Worm (Caenorhabditis elegans) whole organism, late embryonic: ENCODE measurements around the gene dtmk-1.

Experiments used
- C08G9.2 ChIP-seq: sonication (generic microtip); optimal IDR thresholded peaks from 2 replicates; lab custom pipeline; 2016; ENCODE audit warnings: mild to moderate bottlenecking, missing genetic modification characterization, moderate library complexity, missing compliant biosample characterization
- C38D4.7 ChIP-seq: fragments of 200-800 bp; sonication (Bioruptor generic); optimal IDR thresholded peaks from 2 replicates; lab custom pipeline; 2018; ENCODE audit warnings: mild to moderate bottlenecking, missing genetic modification characterization, moderate library complexity, missing compliant biosample characterization
- F13H6.1 ChIP-seq: sonication (generic microtip); optimal IDR thresholded peaks from 2 replicates; lab custom pipeline; 2016; ENCODE audit warnings: missing genetic modification characterization, missing compliant biosample characterization
- K02D7.2 ChIP-seq: sonication (generic microtip); optimal IDR thresholded peaks from 2 replicates; lab custom pipeline; 2017; ENCODE audit warnings: mild to moderate bottlenecking, missing genetic modification characterization, missing compliant biosample characterization
- Y22D7AL.16 ChIP-seq: sonication (generic microtip); optimal IDR thresholded peaks from 2 replicates; lab custom pipeline; 2016; ENCODE audit warnings: missing genetic modification characterization, missing compliant biosample characterization
- ahr-1 ChIP-seq: sonication (generic microtip); optimal IDR thresholded peaks from 2 replicates; lab custom pipeline; 2016; ENCODE audit warnings: missing genetic modification characterization, missing compliant biosample characterization
- ama-1 ChIP-seq: fragments of 150-350 bp; optimal IDR thresholded peaks from 2 replicates; lab custom pipeline; 2014
- ceh-14 ChIP-seq: sonication (generic microtip); optimal IDR thresholded peaks from 2 replicates; lab custom pipeline; 2016; ENCODE audit warnings: missing genotype, missing genetic modification characterization, missing compliant biosample characterization
- ceh-18 ChIP-seq: sonication (generic microtip); optimal IDR thresholded peaks from 2 replicates; lab custom pipeline; 2016; ENCODE audit warnings: missing genetic modification characterization, missing compliant biosample characterization
- ceh-2 ChIP-seq: sonication (generic microtip); optimal IDR thresholded peaks from 2 replicates; lab custom pipeline; 2016; ENCODE audit warnings: missing genotype, missing genetic modification characterization, missing compliant biosample characterization
- ceh-22 ChIP-seq: sonication (generic microtip); optimal IDR thresholded peaks from 2 replicates; lab custom pipeline; 2017; ENCODE audit warnings: missing biosample characterization, missing genetic modification characterization
- ceh-24 ChIP-seq: sonication (generic microtip); optimal IDR thresholded peaks from 2 replicates; lab custom pipeline; 2016; ENCODE audit warnings: mild to moderate bottlenecking, missing genetic modification characterization, missing compliant biosample characterization
- ceh-30 ChIP-seq: fragments of 150-350 bp; optimal IDR thresholded peaks from 2 replicates; lab custom pipeline; 2014; ENCODE audit warnings: missing biosample characterization, missing genetic modification characterization
- ceh-31 ChIP-seq: sonication (generic microtip); optimal IDR thresholded peaks from 2 replicates; lab custom pipeline; 2016; ENCODE audit warnings: missing genetic modification characterization, missing compliant biosample characterization
- ceh-34 ChIP-seq: sonication (generic microtip); optimal IDR thresholded peaks from 2 replicates; lab custom pipeline; 2016; ENCODE audit warnings: mild to moderate bottlenecking, missing genetic modification characterization, missing compliant biosample characterization
- ceh-45 ChIP-seq: fragments of 200-800 bp; sonication (Bioruptor generic); IDR thresholded peaks from 2 replicates; pipeline ENCODE4 v1.3.6; 2022; ENCODE audit warnings: missing genetic modification reagents, missing genetic modification characterization, missing compliant biosample characterization
- che-1 ChIP-seq: sonication (generic microtip); optimal IDR thresholded peaks from 2 replicates; lab custom pipeline; 2016; ENCODE audit warnings: mild to moderate bottlenecking, missing genetic modification characterization, missing compliant biosample characterization
- dmd-4 ChIP-seq: sonication (generic microtip); optimal IDR thresholded peaks from 2 replicates; lab custom pipeline; 2016; ENCODE audit warnings: borderline replicate concordance, missing genetic modification characterization, missing compliant biosample characterization
- elt-2 ChIP-seq: sonication (generic microtip); optimal IDR thresholded peaks from 2 replicates; lab custom pipeline; 2016; ENCODE audit warnings: missing genetic modification reagents, missing genetic modification characterization, missing compliant biosample characterization
- ets-4 ChIP-seq: sonication (generic microtip); optimal IDR thresholded peaks from 2 replicates; lab custom pipeline; 2016; ENCODE audit warnings: missing genetic modification characterization, missing compliant biosample characterization
- eyg-1 ChIP-seq: sonication (generic microtip); optimal IDR thresholded peaks from 2 replicates; lab custom pipeline; 2016; ENCODE audit warnings: missing genotype, missing genetic modification characterization, missing compliant biosample characterization
- fax-1 ChIP-seq: sonication (generic microtip); optimal IDR thresholded peaks from 2 replicates; lab custom pipeline; 2016; ENCODE audit warnings: missing genotype, missing genetic modification characterization, missing compliant biosample characterization
- fkh-10 ChIP-seq: fragments of 150-350 bp; optimal IDR thresholded peaks from 2 replicates; lab custom pipeline; 2014; ENCODE audit warnings: missing biosample characterization, missing genetic modification reagents, missing genetic modification characterization
- hlh-13 ChIP-seq: fragments of 200-800 bp; sonication (Bioruptor generic); optimal IDR thresholded peaks from 2 replicates; lab custom pipeline; 2018; ENCODE audit warnings: mild to moderate bottlenecking, missing genetic modification characterization, missing compliant biosample characterization
- hlh-15 ChIP-seq: sonication (generic microtip); optimal IDR thresholded peaks from 2 replicates; lab custom pipeline; 2016; ENCODE audit warnings: missing genetic modification characterization, missing compliant biosample characterization
- hlh-6 ChIP-seq: sonication (generic microtip); optimal IDR thresholded peaks from 2 replicates; lab custom pipeline; 2016; ENCODE audit warnings: missing genotype, missing genetic modification characterization, missing compliant biosample characterization
- hlh-8 ChIP-seq: sonication (generic microtip); optimal IDR thresholded peaks from 2 replicates; lab custom pipeline; 2016; ENCODE audit warnings: missing genotype, missing genetic modification characterization, missing compliant biosample characterization
- lim-6 ChIP-seq: sonication (generic microtip); optimal IDR thresholded peaks from 2 replicates; lab custom pipeline; 2016; ENCODE audit warnings: missing genetic modification characterization, missing compliant biosample characterization
- lin-11 ChIP-seq: fragments of 200-800 bp; sonication (Bioruptor generic); optimal IDR thresholded peaks from 2 replicates; lab custom pipeline; 2018; ENCODE audit warnings: mild to moderate bottlenecking, missing genetic modification characterization, missing compliant biosample characterization
- nhr-232 ChIP-seq: sonication (generic microtip); optimal IDR thresholded peaks from 2 replicates; lab custom pipeline; 2016; ENCODE audit warnings: missing genetic modification characterization, missing compliant biosample characterization
- odd-2 ChIP-seq: sonication (generic microtip); optimal IDR thresholded peaks from 2 replicates; lab custom pipeline; 2017; ENCODE audit warnings: antibody characterized with exemption, mild to moderate bottlenecking, missing genetic modification characterization, missing compliant biosample characterization
- pha-2 ChIP-seq: sonication (generic microtip); optimal IDR thresholded peaks from 2 replicates; lab custom pipeline; 2017; ENCODE audit warnings: mild to moderate bottlenecking, missing genetic modification characterization, missing compliant biosample characterization
- rnt-1 ChIP-seq: sonication (generic microtip); optimal IDR thresholded peaks from 2 replicates; lab custom pipeline; 2016; ENCODE audit warnings: missing genetic modification characterization, missing compliant biosample characterization
- syd-9 ChIP-seq: sonication (generic microtip); optimal IDR thresholded peaks from 2 replicates; lab custom pipeline; 2016; ENCODE audit warnings: mild to moderate bottlenecking, missing genetic modification characterization, moderate library complexity, missing compliant biosample characterization
- tbx-2 ChIP-seq: sonication (generic microtip); optimal IDR thresholded peaks from 2 replicates; lab custom pipeline; 2016; ENCODE audit warnings: missing genetic modification characterization, missing compliant biosample characterization
- tbx-7 ChIP-seq: sonication (generic microtip); optimal IDR thresholded peaks from 2 replicates; lab custom pipeline; 2016; ENCODE audit warnings: missing genotype, missing genetic modification characterization, missing compliant biosample characterization
- unc-3 ChIP-seq, 2 experiments: fragments of 200-800 bp in 1 of 2; sonication (Bioruptor generic) in 1 of 2; sonication (generic microtip) in 1 of 2; conservative IDR thresholded peaks in 1 of 2; optimal IDR thresholded peaks in 1 of 2; 2 replicates each; pipeline versions ENCODE4 v1.3.6 to Lab custom; 2016 to 2022; ENCODE audit warnings: missing compliant biosample characterization in 2 of 2, missing genetic modification characterization in 2 of 2, missing genetic modification reagents in 1 of 2
- unc-42 ChIP-seq: sonication (generic microtip); optimal IDR thresholded peaks from 2 replicates; lab custom pipeline; 2016; ENCODE audit warnings: missing genotype, missing genetic modification characterization, missing compliant biosample characterization
- unc-55 ChIP-seq: sonication (generic microtip); optimal IDR thresholded peaks from 2 replicates; lab custom pipeline; 2017; ENCODE audit warnings: missing biosample characterization, missing genetic modification reagents, missing genetic modification characterization
- unc-86 ChIP-seq: sonication (generic microtip); optimal IDR thresholded peaks from 2 replicates; lab custom pipeline; 2016; ENCODE audit warnings: missing genetic modification characterization, missing compliant biosample characterization
- ztf-16 ChIP-seq: sonication (generic microtip); optimal IDR thresholded peaks from 2 replicates; lab custom pipeline; 2017; ENCODE audit warnings: missing genetic modification characterization, missing compliant biosample characterization

The dtmk-1 gene

DNA sequence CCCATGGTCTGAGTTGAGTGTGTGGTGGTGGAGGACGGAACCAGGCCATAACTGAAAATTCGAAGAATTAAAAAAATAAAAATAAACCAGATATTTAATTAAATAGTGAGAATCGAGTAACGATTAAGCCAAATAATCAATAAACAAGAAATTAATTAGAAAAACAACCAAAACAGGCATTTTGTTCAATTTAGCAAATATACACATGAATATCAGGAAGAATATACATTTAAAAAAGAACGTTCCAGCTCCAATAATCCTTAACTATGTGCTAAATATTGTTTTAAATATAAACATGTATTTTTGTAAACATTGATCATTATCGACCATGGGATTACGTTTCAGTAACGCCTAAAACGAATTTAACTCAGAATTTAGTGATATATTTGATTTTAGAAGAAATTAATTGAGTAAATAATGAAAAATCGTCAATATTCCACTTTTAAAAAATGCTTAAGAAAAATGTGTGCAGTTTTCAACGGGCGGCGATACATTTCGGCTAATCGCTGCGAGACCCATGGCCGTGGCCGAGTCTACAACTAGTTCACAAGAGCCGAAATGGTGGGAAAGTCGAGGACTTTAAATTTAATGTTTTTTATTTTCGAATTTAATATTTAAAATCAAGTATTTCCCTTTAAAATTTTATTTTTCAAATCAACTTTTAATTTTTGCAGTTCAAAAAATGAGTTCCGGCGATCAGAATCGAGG lies 1.3 kb upstream of the dtmk-1 start, which contains the start of the genes R53.4 and psf-1:
TSS of gene R53.4 (minus strand) at position 51 of the 708 bp plus-strand sequence.
TSS of gene psf-1 (plus strand) at position 675 of the 708 bp plus-strand sequence.
- TF ChIP-seq ets-4 (tag; lab: Kevin White, UChicago) (peak; percentile 69), ceh-14 (tag; lab: Kevin White, UChicago) (no peak), hlh-13 (GFP tag; lab: Kevin White, UChicago) (no peak), ceh-45 (no peak), hlh-8 (peak; percentile 43), unc-55 (GFP tag; lab: Kevin White, UChicago) (no peak), ceh-2 (tag; lab: Kevin White, UChicago) (peak; percentile 75), ahr-1 (peak; percentile 21), hlh-6 (tag; lab: Kevin White, UChicago) (no peak), unc-42 (tag; lab: Kevin White, UChicago) (peak; percentile 25), tbx-7 (peak; percentile 50), unc-3 (GFP tag; conservative IDR thresholded peaks at IDR 0.05; lab: Robert Waterston, UW) (no peak), unc-3 (tag; optimal IDR thresholded peaks at IDR 0.05; lab: Kevin White, UChicago) (no peak), nhr-232 (tag; lab: Kevin White, UChicago) (no peak), C38D4.7 (GFP tag; lab: Kevin White, UChicago) (no peak), elt-2 (tag; lab: Kevin White, UChicago) (peak; percentile 20), ama-1 (lab: Kevin White, UChicago) (no peak), ceh-31 (tag; lab: Kevin White, UChicago) (peak; percentile 86), lin-11 (tag; lab: Kevin White, UChicago) (no peak), C08G9.2 (tag; lab: Kevin White, UChicago) (peak; percentile 74), tbx-2 (tag; lab: Kevin White, UChicago) (peak; percentile 83), ceh-30 (no peak)

DNA sequence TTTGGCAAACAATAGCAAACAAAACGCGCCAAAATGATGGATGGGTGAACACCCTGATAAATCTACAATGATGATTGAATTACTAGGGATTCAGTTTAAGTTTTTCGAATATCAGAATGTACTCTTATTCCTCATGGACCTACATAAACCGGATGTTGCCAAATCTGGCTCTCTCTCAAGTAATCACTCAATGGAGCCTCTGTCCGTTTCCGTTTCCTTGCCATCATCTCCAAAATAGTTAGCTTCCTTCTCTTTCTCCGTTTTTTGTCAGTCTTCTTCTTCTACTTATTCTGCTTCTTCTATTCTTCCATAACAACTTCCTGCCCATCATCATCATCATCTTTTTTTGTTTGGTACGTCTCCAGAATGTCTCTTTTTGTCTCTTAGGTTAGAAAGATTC lies 1.6 kb downstream of the dtmk-1 start:
- TF ChIP-seq rnt-1 (tag; lab: Kevin White, UChicago) (no peak), ceh-2 (tag; lab: Kevin White, UChicago) (no peak), fkh-10 (GFP tag; lab: Kevin White, UChicago) (no peak), C08G9.2 (tag; lab: Kevin White, UChicago) (no peak), Y22D7AL.16 (no peak), ceh-31 (tag; lab: Kevin White, UChicago) (no peak), ama-1 (lab: Kevin White, UChicago) (no peak), ceh-18 (tag; lab: Kevin White, UChicago) (no peak), lim-6 (tag; lab: Kevin White, UChicago) (no peak), fax-1 (no peak), ceh-34 (no peak), dmd-4 (tag; lab: Kevin White, UChicago) (no peak), ceh-30 (no peak), hlh-8 (no peak), K02D7.2 (tag; lab: Kevin White, UChicago) (no peak), unc-55 (GFP tag; lab: Kevin White, UChicago) (no peak), odd-2 (tag; lab: Kevin White, UChicago) (no peak), ceh-14 (tag; lab: Kevin White, UChicago) (no peak), ztf-16 (tag; lab: Kevin White, UChicago) (no peak), ceh-24 (no peak)

DNA sequence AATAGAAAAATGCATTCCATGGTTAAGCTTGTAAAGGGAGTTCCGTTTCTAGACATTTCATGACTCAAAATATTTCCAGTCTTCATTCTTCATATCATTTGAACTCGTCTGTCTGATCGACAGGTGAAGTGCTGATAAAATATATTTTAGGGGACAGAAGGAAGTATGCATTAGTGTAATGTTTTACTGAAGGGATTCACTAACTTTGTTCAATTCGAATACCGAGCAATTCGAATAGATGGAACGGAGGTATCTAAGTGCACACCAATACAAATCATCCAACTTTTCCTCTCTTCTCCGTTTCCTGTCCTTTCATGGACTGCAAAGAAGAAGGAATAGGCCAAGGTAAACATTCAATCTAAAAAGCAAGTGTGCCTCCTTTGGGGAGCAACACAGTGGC lies 3.1 kb downstream of the dtmk-1 start:
- TF ChIP-seq che-1, result no peak
- no peak for TF ChIP-seq rnt-1 (tag; lab: Kevin White, UChicago)
- no peak for TF ChIP-seq pha-2 (tag; lab: Kevin White, UChicago)
- TF ChIP-seq syd-9 (tag; lab: Kevin White, UChicago), result no peak
- no peak for TF ChIP-seq ceh-22
- TF ChIP-seq unc-42 (tag; lab: Kevin White, UChicago), result no peak
- TF ChIP-seq ceh-2 (tag; lab: Kevin White, UChicago), result no peak
- no peak for TF ChIP-seq unc-86 (tag; lab: Kevin White, UChicago)
- no peak for TF ChIP-seq hlh-15 (tag; lab: Kevin White, UChicago)
- no peak for TF ChIP-seq F13H6.1 (tag; lab: Kevin White, UChicago)
- no peak for TF ChIP-seq eyg-1 (tag; lab: Kevin White, UChicago)
- TF ChIP-seq, all 69 proteins: peak for 0
